Fruit fly (Drosophila melanogaster) whole organism, embryonic: ENCODE results near the gene CG9581.
A peak's percentile ranks its signal among the peaks of the same experiment; 100 is the strongest.

Experiments used
- Atf3 ChIP-seq: fragments of 200-800 bp; sonication (Bioruptor generic); optimal IDR thresholded peaks from 3 replicates; lab custom pipeline; 2016; ENCODE audit warnings: missing biosample characterization, missing genetic modification characterization
- CG10209 ChIP-seq: fragments of 200-800 bp; sonication (Bioruptor generic); optimal IDR thresholded peaks from 3 replicates; lab custom pipeline; 2017; ENCODE audit warnings: missing biosample characterization, mild to moderate bottlenecking, missing genetic modification characterization, missing genetic modification reagents
- CG10565 ChIP-seq: fragments of 200-800 bp; sonication (Bioruptor generic); optimal IDR thresholded peaks from 3 replicates; lab custom pipeline; 2016; ENCODE audit warnings: missing biosample characterization, mild to moderate bottlenecking, missing genetic modification characterization
- CG11093 ChIP-seq: fragments of 200-800 bp; sonication (Bioruptor generic); IDR thresholded peaks from 3 replicates; pipeline ENCODE4 v1.3.6; 2022; ENCODE audit warnings: missing biosample characterization, missing genetic modification characterization
- CG13424 ChIP-seq: fragments of 200-800 bp; sonication (Bioruptor generic); optimal IDR thresholded peaks from 2 replicates; lab custom pipeline; 2019; ENCODE audit warnings: missing biosample characterization, mild to moderate bottlenecking, missing genetic modification characterization, moderate library complexity
- CG14050 ChIP-seq: fragments of 200-800 bp; sonication (Bioruptor generic); IDR thresholded peaks from 3 replicates; pipeline ENCODE4 v1.3.6; 2022; ENCODE audit warnings: missing biosample characterization, missing genetic modification characterization
- CG14441 ChIP-seq: fragments of 200-800 bp; sonication (Bioruptor generic); IDR thresholded peaks from 2 replicates; pipeline ENCODE4 v1.3.6; 2022; ENCODE audit warnings: missing biosample characterization, missing genetic modification characterization
- CG15601 ChIP-seq: fragments of 200-800 bp; sonication (Bioruptor generic); optimal IDR thresholded peaks from 3 replicates; lab custom pipeline; 2019; ENCODE audit warnings: missing biosample characterization, mild to moderate bottlenecking, missing genetic modification characterization, moderate library complexity
- CG16815 ChIP-seq: fragments of 200-800 bp; sonication (Bioruptor generic); optimal IDR thresholded peaks from 3 replicates; lab custom pipeline; 2017; ENCODE audit warnings: missing biosample characterization, mild to moderate bottlenecking, missing genetic modification characterization
- CG17361 ChIP-seq: fragments of 200-800 bp; sonication (Bioruptor generic); IDR thresholded peaks from 3 replicates; pipeline ENCODE4 v1.3.6; 2022; ENCODE audit warnings: missing biosample characterization, missing genetic modification characterization
- CG2116 ChIP-seq: fragments of 200-800 bp; sonication (Bioruptor generic); optimal IDR thresholded peaks from 3 replicates; lab custom pipeline; 2018; ENCODE audit warnings: missing biosample characterization, mild to moderate bottlenecking, missing genetic modification characterization
- CG32532 ChIP-seq: fragments of 200-800 bp; sonication (Bioruptor generic); IDR thresholded peaks from 2 replicates; pipeline ENCODE4 v1.3.6; 2022; ENCODE audit warnings: missing biosample characterization, missing genetic modification characterization
- CG4617 ChIP-seq: fragments of 200-800 bp; sonication (Bioruptor generic); optimal IDR thresholded peaks from 3 replicates; lab custom pipeline; 2016; ENCODE audit warnings: missing biosample characterization, missing genetic modification characterization, borderline replicate concordance
- CG4707 ChIP-seq: fragments of 200-800 bp; sonication (Bioruptor generic); optimal IDR thresholded peaks from 2 replicates; lab custom pipeline; 2018; ENCODE audit warnings: missing biosample characterization, mild to moderate bottlenecking, missing genetic modification characterization, moderate library complexity
- CG6272 ChIP-seq: fragments of 200-800 bp; sonication (Bioruptor generic); IDR thresholded peaks from 2 replicates; pipeline ENCODE4 v1.3.6; 2022; ENCODE audit warnings: missing biosample characterization, missing genetic modification characterization
- CG6683 ChIP-seq: fragments of 200-800 bp; sonication (Bioruptor generic); optimal IDR thresholded peaks from 2 replicates; lab custom pipeline; 2017; ENCODE audit warnings: missing biosample characterization, mild to moderate bottlenecking, missing genetic modification characterization, missing genetic modification reagents
- CG6689 ChIP-seq: fragments of 200-800 bp; sonication (Bioruptor generic); IDR thresholded peaks from 2 replicates; pipeline ENCODE4 v1.3.6; 2022; ENCODE audit warnings: missing biosample characterization, missing genetic modification characterization
- CG7556 ChIP-seq: fragments of 200-800 bp; sonication (Bioruptor generic); optimal IDR thresholded peaks from 2 replicates; lab custom pipeline; 2017; ENCODE audit warnings: missing biosample characterization, mild to moderate bottlenecking, missing genetic modification characterization
- CG8281 ChIP-seq: fragments of 200-800 bp; sonication (Bioruptor generic); optimal IDR thresholded peaks from 2 replicates; lab custom pipeline; 2018; ENCODE audit warnings: missing biosample characterization, mild to moderate bottlenecking, missing genetic modification characterization, moderate library complexity
- Dfd ChIP-seq, 2 experiments: fragments of >200 bp; optimal IDR thresholded peaks; 2 replicates each; lab custom pipeline; 2017; ENCODE audit warnings: missing biosample characterization in 2 of 2, missing genetic modification characterization in 2 of 2
- Ets65A ChIP-seq: fragments of 200-800 bp; sonication (Bioruptor generic); peaks from one replicate; lab custom pipeline; 2016; ENCODE audit warnings: missing biosample characterization, missing genetic modification characterization
- Hey ChIP-seq: fragments of 200-800 bp; sonication (Bioruptor generic); optimal IDR thresholded peaks from 3 replicates; lab custom pipeline; 2018; ENCODE audit warnings: missing biosample characterization, mild to moderate bottlenecking, missing genetic modification characterization
- HmgZ ChIP-seq: fragments of 200-800 bp; sonication (Bioruptor generic); optimal IDR thresholded peaks from 2 replicates; lab custom pipeline; 2018; ENCODE audit warnings: missing biosample characterization, mild to moderate bottlenecking, missing genetic modification characterization
- Hr51 ChIP-seq, 2 experiments: fragments of 200-800 bp; sonication (Bioruptor generic); optimal IDR thresholded peaks; 2 replicates in 1 of 2; 3 replicates in 1 of 2; lab custom pipeline; 2016 to 2018; ENCODE audit warnings: missing biosample characterization in 2 of 2, missing genetic modification characterization in 2 of 2, mild to moderate bottlenecking in 1 of 2, moderate library complexity in 1 of 2
- Mes4 ChIP-seq: fragments of 200-800 bp; sonication (Bioruptor generic); optimal IDR thresholded peaks from 2 replicates; lab custom pipeline; 2016; ENCODE audit warnings: missing biosample characterization, missing genetic modification characterization
- NFAT ChIP-seq: fragments of 200-800 bp; sonication (Bioruptor generic); IDR thresholded peaks from 2 replicates; pipeline ENCODE4 v1.3.6; 2022; ENCODE audit warnings: missing biosample characterization, missing genetic modification characterization
- Pdp1 ChIP-seq, 2 experiments: fragments of 200-800 bp; sonication (Bioruptor generic); optimal IDR thresholded peaks; 3 replicates each; lab custom pipeline; 2016; ENCODE audit warnings: missing biosample characterization in 2 of 2, missing genetic modification characterization in 2 of 2, mild to moderate bottlenecking in 1 of 2, moderate library complexity in 1 of 2
- Poxn ChIP-seq: fragments of 200-800 bp; sonication (Bioruptor generic); IDR thresholded peaks from 2 replicates; pipeline ENCODE4 v1.3.6; 2022; ENCODE audit warnings: missing biosample characterization, missing genetic modification characterization
- Spps ChIP-seq: fragments of 200-800 bp; sonication (Bioruptor generic); optimal IDR thresholded peaks from 2 replicates; lab custom pipeline; 2018; ENCODE audit warnings: missing biosample characterization, mild to moderate bottlenecking, missing genetic modification characterization
- btn ChIP-seq: fragments of 200-800 bp; sonication (Bioruptor generic); optimal IDR thresholded peaks from 2 replicates; lab custom pipeline; 2016; ENCODE audit warnings: missing biosample characterization, missing genetic modification characterization
- cg ChIP-seq: fragments of 200-800 bp; sonication (Bioruptor generic); optimal IDR thresholded peaks from 3 replicates; lab custom pipeline; 2019; ENCODE audit warnings: missing biosample characterization, mild to moderate bottlenecking, missing genetic modification characterization, moderate library complexity
- croc ChIP-seq: fragments of 200-800 bp; sonication (Bioruptor generic); conservative IDR thresholded peaks from 3 replicates; pipeline ENCODE4 v1.3.6; 2022; ENCODE audit warnings: missing biosample characterization, missing genetic modification characterization
- crp ChIP-seq, 2 experiments: fragments of 200-800 bp; sonication (Bioruptor generic); optimal IDR thresholded peaks; 2 replicates in 1 of 2; 3 replicates in 1 of 2; lab custom pipeline; 2017; ENCODE audit warnings: missing biosample characterization in 2 of 2, missing genetic modification characterization in 2 of 2, mild to moderate bottlenecking in 1 of 2, moderate library complexity in 1 of 2
- da ChIP-seq: fragments of 200-800 bp; sonication (Bioruptor generic); optimal IDR thresholded peaks from 2 replicates; lab custom pipeline; 2016; ENCODE audit warnings: missing biosample characterization, missing genetic modification characterization
- dan ChIP-seq: fragments of 200-800 bp; sonication (Bioruptor generic); IDR thresholded peaks from 2 replicates; pipeline ENCODE4 v1.3.6; 2022; ENCODE audit warnings: missing biosample characterization, missing genetic modification characterization
- dysf ChIP-seq: fragments of 200-800 bp; sonication (Bioruptor generic); IDR thresholded peaks from 3 replicates; pipeline ENCODE4 v1.3.6; 2022; ENCODE audit warnings: missing biosample characterization, missing genetic modification characterization
- fru ChIP-seq: fragments of >200 bp; optimal IDR thresholded peaks from 2 replicates; lab custom pipeline; 2017
- gcm2 ChIP-seq: fragments of 200-800 bp; sonication (Bioruptor generic); optimal IDR thresholded peaks from 2 replicates; lab custom pipeline; 2016; ENCODE audit warnings: missing biosample characterization, missing genetic modification characterization
- grn ChIP-seq: fragments of 200-800 bp; sonication (Bioruptor generic); optimal IDR thresholded peaks from 3 replicates; lab custom pipeline; 2017; ENCODE audit warnings: missing biosample characterization, missing genetic modification characterization
- her ChIP-seq: fragments of 200-800 bp; sonication (Bioruptor generic); optimal IDR thresholded peaks from 2 replicates; lab custom pipeline; 2016; ENCODE audit warnings: missing biosample characterization, missing genetic modification characterization
- mam ChIP-seq: fragments of 200-800 bp; sonication (Bioruptor generic); optimal IDR thresholded peaks from 3 replicates; lab custom pipeline; 2016; ENCODE audit warnings: missing biosample characterization, missing genetic modification characterization
- nmo ChIP-seq: fragments of 200-800 bp; sonication (Bioruptor generic); optimal IDR thresholded peaks from 2 replicates; lab custom pipeline; 2018; ENCODE audit warnings: missing biosample characterization, mild to moderate bottlenecking, missing genetic modification characterization, moderate library complexity
- onecut ChIP-seq: fragments of 200-800 bp; sonication (Bioruptor generic); IDR thresholded peaks from 2 replicates; pipeline ENCODE4 v1.3.6; 2022; ENCODE audit warnings: missing biosample characterization, missing genetic modification characterization
- sna ChIP-seq: fragments of 200-800 bp; sonication (Bioruptor generic); IDR thresholded peaks from 2 replicates; pipeline ENCODE4 v1.3.6; 2022; ENCODE audit warnings: missing biosample characterization, missing genetic modification characterization; ENCODE audit not compliant: partially characterized antibody
- stwl ChIP-seq: fragments of 200-800 bp; sonication (Bioruptor generic); optimal IDR thresholded peaks from 3 replicates; lab custom pipeline; 2018; ENCODE audit warnings: missing biosample characterization, mild to moderate bottlenecking, missing genetic modification characterization, moderate library complexity
- sug ChIP-seq: fragments of 200-800 bp; optimal IDR thresholded peaks from 2 replicates; lab custom pipeline; 2019; ENCODE audit warnings: missing biosample characterization, mild to moderate bottlenecking, missing genetic modification characterization, moderate library complexity
- toy ChIP-seq: fragments of 200-800 bp; sonication (Bioruptor generic); IDR thresholded peaks from 2 replicates; pipeline ENCODE4 v1.3.6; 2022; ENCODE audit warnings: missing biosample characterization, missing genetic modification characterization
- tx ChIP-seq: fragments of 200-800 bp; sonication (Bioruptor generic); optimal IDR thresholded peaks from 2 replicates; lab custom pipeline; 2016; ENCODE audit warnings: missing biosample characterization, missing genetic modification characterization
- unc-4 ChIP-seq: fragments of 200-800 bp; sonication (Bioruptor generic); IDR thresholded peaks from 2 replicates; pipeline ENCODE4 v1.3.6; 2022; ENCODE audit warnings: missing biosample characterization, missing genetic modification characterization; ENCODE audit not compliant: partially characterized antibody
- vnd ChIP-seq: fragments of 200-800 bp; sonication (Bioruptor generic); IDR thresholded peaks from 3 replicates; pipeline ENCODE4 v1.3.6; 2022; ENCODE audit warnings: missing biosample characterization, missing genetic modification characterization; ENCODE audit not compliant: partially characterized antibody
- zen ChIP-seq: fragments of 200-800 bp; sonication (Bioruptor generic); optimal IDR thresholded peaks from 3 replicates; lab custom pipeline; 2018; ENCODE audit warnings: missing biosample characterization, mild to moderate bottlenecking, missing genetic modification characterization, moderate library complexity

The CG9581 gene

DNA sequence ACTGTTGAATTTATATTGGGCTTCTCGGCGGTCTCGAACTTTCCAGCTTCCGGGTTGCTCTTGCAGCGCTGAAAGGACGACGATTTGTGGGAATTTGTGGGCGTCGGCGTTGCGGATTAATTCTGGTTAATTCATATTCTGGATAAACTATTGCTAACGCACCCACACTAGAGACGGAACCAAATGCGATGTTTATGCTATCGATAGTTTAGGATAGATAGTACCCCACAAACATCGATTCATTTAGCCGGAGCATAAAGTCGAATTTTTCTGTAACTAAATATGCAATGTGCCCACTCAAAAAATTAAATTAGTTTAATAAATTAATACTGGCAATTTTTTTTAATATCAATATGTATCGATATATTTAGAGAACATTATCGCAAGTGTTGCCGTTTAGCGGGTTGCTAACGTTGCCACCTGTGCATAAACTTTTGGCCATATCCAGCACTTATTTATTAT, 10.1 kb downstream of the CG9581 start, which contains the start of gene Rab35:
Gene Rab35, minus strand, starts transcription at position 194 of the 462 bp plus-strand sequence.
- TF ChIP-seq CG6272 (GFP tag; lab: Robert Waterston, UW) = no peak
- TF ChIP-seq CG4617 (GFP tag; lab: Kevin White, UChicago) = peak; percentile 84
- peak; percentile 1 for TF ChIP-seq CG13424
- TF ChIP-seq HmgZ (tag; lab: Kevin White, UChicago) = peak; percentile 40
- no peak for TF ChIP-seq croc (GFP tag; lab: Robert Waterston, UW)
- no peak for TF ChIP-seq btn (GFP tag; lab: Kevin White, UChicago)
- TF ChIP-seq Atf3 (GFP tag; lab: Kevin White, UChicago) = no peak
- TF ChIP-seq toy = no peak
- no peak for TF ChIP-seq crp (GFP tag; optimal IDR thresholded peaks at IDR 0.05; lab: Kevin White, UChicago)
- no peak for TF ChIP-seq Spps
- TF ChIP-seq CG10209 (GFP tag; lab: Kevin White, UChicago) = no peak
- no peak for TF ChIP-seq Pdp1 (GFP tag; optimal IDR thresholded peaks at IDR 0.05; lab: Kevin White, UChicago)
- peak; percentile 37 for TF ChIP-seq mam (GFP tag; lab: Kevin White, UChicago)
- no peak for TF ChIP-seq Mes4 (GFP tag; lab: Kevin White, UChicago)
- no peak for TF ChIP-seq CG14050 (GFP tag; lab: Robert Waterston, UW)
- no peak for TF ChIP-seq CG6683
- no peak for TF ChIP-seq tx (GFP tag; lab: Kevin White, UChicago)
- no peak for TF ChIP-seq Hey
- no peak for TF ChIP-seq dysf
- TF ChIP-seq da (GFP tag; lab: Kevin White, UChicago) = no peak
- TF ChIP-seq CG17361 (GFP tag; lab: Robert Waterston, UW) = 0 out of 3 replicates have a peak, but pooled peaks have one; percentile 27
- no peak for TF ChIP-seq CG15601 (tag; lab: Kevin White, UChicago)
- TF ChIP-seq cg (GFP tag; lab: Kevin White, UChicago) = peak; percentile 68
- no peak for TF ChIP-seq grn (GFP tag; lab: Kevin White, UChicago)
- peak; percentile 94 for TF ChIP-seq vnd
- TF ChIP-seq sug = peak; percentile 34
- TF ChIP-seq her (GFP tag; lab: Kevin White, UChicago) = no peak
- TF ChIP-seq CG11093 (GFP tag; lab: Robert Waterston, UW) = no peak
- TF ChIP-seq NFAT (GFP tag; lab: Robert Waterston, UW) = no peak
- 0 out of 2 replicates have a peak, but pooled peaks have one; percentile 13 for TF ChIP-seq CG32532 (GFP tag; lab: Robert Waterston, UW)
- TF ChIP-seq fru = no peak
- no peak for TF ChIP-seq CG14441 (GFP tag; lab: Robert Waterston, UW)
- no peak for TF ChIP-seq onecut (GFP tag; lab: Robert Waterston, UW)
- no peak for TF ChIP-seq gcm2
- no peak for TF ChIP-seq CG4707 (GFP tag; lab: Kevin White, UChicago)
- TF ChIP-seq nmo (GFP tag; lab: Kevin White, UChicago) = peak; percentile 64
- TF ChIP-seq dan (GFP tag; lab: Robert Waterston, UW) = no peak
- TF ChIP-seq CG7556 (GFP tag; lab: Kevin White, UChicago) = no peak
- peak; percentile 89 for TF ChIP-seq CG2116
- TF ChIP-seq CG6689 (GFP tag; lab: Robert Waterston, UW) = no peak
- TF ChIP-seq zen (tag; lab: Kevin White, UChicago) = peak; percentile 33
- no peak for TF ChIP-seq CG8281 (tag; lab: Kevin White, UChicago)
- TF ChIP-seq Poxn (GFP tag; lab: Robert Waterston, UW) = no peak
- TF ChIP-seq Hr51 (GFP tag; optimal IDR thresholded peaks at IDR 0.05; lab: Kevin White, UChicago) = no peak
- peak; percentile 92 for TF ChIP-seq unc-4 (GFP tag; lab: Robert Waterston, UW)
- TF ChIP-seq CG16815 (GFP tag; lab: Kevin White, UChicago) = no peak
- TF ChIP-seq Dfd (GFP tag; optimal IDR thresholded peaks at IDR 0.05; lab: Kevin White, UChicago) = no peak
- peak; percentile 93 for TF ChIP-seq sna
- peak; percentile 54 for TF ChIP-seq stwl (tag; lab: Kevin White, UChicago)
- peak; percentile 57 for TF ChIP-seq Ets65A
- no peak for TF ChIP-seq CG10565 (GFP tag; lab: Kevin White, UChicago)
